Worm (Caenorhabditis elegans) whole organism, young adult: ENCODE data around the gene ZK637.14.
A peak's percentile ranks its signal among the peaks of the same experiment; 100 is the strongest.

ENCODE experiments used
- C17E4.6 ChIP-seq: fragments of 200-800 bp; sonication (Bioruptor generic); IDR thresholded peaks from 2 replicates; pipeline ENCODE4 v1.3.6; 2022; ENCODE audit warnings: missing genetic modification reagents, missing genetic modification characterization, missing compliant biosample characterization
- D2030.7 ChIP-seq: fragments of 200-800 bp; sonication (Bioruptor generic); IDR thresholded peaks from 2 replicates; pipeline ENCODE4 v1.3.6; 2022; ENCODE audit warnings: missing genetic modification reagents, missing genetic modification characterization, missing compliant biosample characterization
- F22D6.2 ChIP-seq: sonication (generic microtip); optimal IDR thresholded peaks from 2 replicates; lab custom pipeline; 2016; ENCODE audit warnings: mild to moderate bottlenecking, missing genetic modification characterization, missing compliant biosample characterization
- F37B4.10 ChIP-seq: fragments of 200-800 bp; sonication (Bioruptor generic); IDR thresholded peaks from 2 replicates; pipeline ENCODE4 v1.3.6; 2022; ENCODE audit warnings: missing genetic modification characterization, missing compliant biosample characterization
- F49E8.2 ChIP-seq: sonication (generic microtip); optimal IDR thresholded peaks from 3 replicates; lab custom pipeline; 2017; ENCODE audit warnings: missing genetic modification characterization, mild to moderate bottlenecking, missing compliant biosample characterization, antibody characterized with exemption, moderate library complexity; ENCODE audit not compliant: insufficient read depth
- F57A8.1 ChIP-seq: fragments of 200-800 bp; sonication (Bioruptor generic); optimal IDR thresholded peaks from 2 replicates; lab custom pipeline; 2018; ENCODE audit warnings: mild to moderate bottlenecking, missing genetic modification characterization, moderate library complexity, missing compliant biosample characterization
- F57C9.4 ChIP-seq: sonication (generic microtip); optimal IDR thresholded peaks from 2 replicates; lab custom pipeline; 2017; ENCODE audit warnings: mild to moderate bottlenecking, missing genetic modification characterization, missing compliant biosample characterization
- Y53F4B.3 ChIP-seq: fragments of 200-800 bp; sonication (Bioruptor generic); IDR thresholded peaks from 2 replicates; pipeline ENCODE4 v1.3.6; 2022; ENCODE audit warnings: missing genetic modification reagents, missing genetic modification characterization, missing compliant biosample characterization
- Y53G8AR.9 ChIP-seq: fragments of 200-800 bp; sonication (Bioruptor generic); conservative IDR thresholded peaks from 2 replicates; pipeline ENCODE4 v1.3.6; 2022; ENCODE audit warnings: missing genetic modification reagents, missing genetic modification characterization, missing compliant biosample characterization
- Y67H2A.10 ChIP-seq: fragments of 200-800 bp; sonication (Bioruptor generic); conservative IDR thresholded peaks from 2 replicates; pipeline ENCODE4 v1.3.6; 2022; ENCODE audit warnings: missing genetic modification reagents, missing genetic modification characterization, missing compliant biosample characterization
- Y95B8A.8 ChIP-seq: fragments of 200-800 bp; sonication (Bioruptor generic); IDR thresholded peaks from 2 replicates; pipeline ENCODE4 v1.3.6; 2022; ENCODE audit warnings: missing genetic modification reagents, missing genetic modification characterization, missing compliant biosample characterization
- ZK185.1 ChIP-seq: sonication (generic microtip); optimal IDR thresholded peaks from 2 replicates; lab custom pipeline; 2016; ENCODE audit warnings: mild to moderate bottlenecking, missing genetic modification characterization, missing compliant biosample characterization; ENCODE audit not compliant: poor library complexity, severe bottlenecking
- aptf-2 ChIP-seq: fragments of 200-800 bp; sonication (Bioruptor generic); conservative IDR thresholded peaks from 2 replicates; pipeline ENCODE4 v1.3.6; 2022; ENCODE audit warnings: missing genetic modification reagents, missing genetic modification characterization, missing compliant biosample characterization
- bed-1 ChIP-seq: fragments of 200-800 bp; sonication (Bioruptor generic); IDR thresholded peaks from 2 replicates; pipeline ENCODE4 v1.3.6; 2022; ENCODE audit warnings: missing genetic modification reagents, missing genetic modification characterization, missing compliant biosample characterization
- ccch-3 ChIP-seq: fragments of 200-800 bp; sonication (Bioruptor generic); optimal IDR thresholded peaks from 2 replicates; lab custom pipeline; 2018; ENCODE audit warnings: mild to moderate bottlenecking, missing genetic modification characterization, missing compliant biosample characterization
- cebp-1 ChIP-seq, 2 experiments: fragments of 200-800 bp in 1 of 2; sonication (Bioruptor generic) in 1 of 2; sonication (generic microtip) in 1 of 2; IDR thresholded peaks in 1 of 2; optimal IDR thresholded peaks in 1 of 2; 2 replicates each; pipeline versions ENCODE4 v1.3.6 to Lab custom; 2017 to 2022; ENCODE audit warnings: missing compliant biosample characterization in 2 of 2, missing genetic modification characterization in 2 of 2, mild to moderate bottlenecking in 1 of 2, missing genetic modification reagents in 1 of 2, moderate library complexity in 1 of 2
- ceh-100 ChIP-seq: fragments of 200-800 bp; sonication (Bioruptor generic); IDR thresholded peaks from 2 replicates; pipeline ENCODE4 v1.3.6; 2022; ENCODE audit warnings: missing genetic modification reagents, missing genetic modification characterization, missing compliant biosample characterization
- ceh-27 ChIP-seq: fragments of 200-800 bp; sonication (Bioruptor generic); optimal IDR thresholded peaks from 2 replicates; lab custom pipeline; 2018; ENCODE audit warnings: mild to moderate bottlenecking, missing genetic modification characterization, moderate library complexity, missing compliant biosample characterization
- ceh-58 ChIP-seq: fragments of 200-800 bp; sonication (Bioruptor generic); IDR thresholded peaks from 2 replicates; pipeline ENCODE4 v1.3.6; 2022; ENCODE audit warnings: missing genetic modification characterization, missing compliant biosample characterization
- ceh-79 ChIP-seq: sonication (generic microtip); optimal IDR thresholded peaks from 2 replicates; lab custom pipeline; 2017; ENCODE audit warnings: mild to moderate bottlenecking, missing genetic modification characterization, missing compliant biosample characterization
- die-1 ChIP-seq: sonication (generic microtip); optimal IDR thresholded peaks from 2 replicates; lab custom pipeline; 2016; ENCODE audit warnings: missing genotype, mild to moderate bottlenecking, missing genetic modification characterization, missing compliant biosample characterization
- dpff-1 ChIP-seq: sonication (generic microtip); optimal IDR thresholded peaks from 2 replicates; lab custom pipeline; 2017; ENCODE audit warnings: mild to moderate bottlenecking, missing genetic modification characterization, missing compliant biosample characterization
- egl-18 ChIP-seq: fragments of 200-800 bp; sonication (Bioruptor generic); IDR thresholded peaks from 2 replicates; pipeline ENCODE4 v1.3.6; 2022; ENCODE audit warnings: missing genetic modification reagents, missing genetic modification characterization, missing compliant biosample characterization
- egl-44 ChIP-seq: fragments of 200-800 bp; sonication (Bioruptor generic); IDR thresholded peaks from 2 replicates; pipeline ENCODE4 v1.3.6; 2022; ENCODE audit warnings: missing genetic modification reagents, missing genetic modification characterization, missing compliant biosample characterization
- him-1 ChIP-seq: sonication (generic microtip); optimal IDR thresholded peaks from 2 replicates; lab custom pipeline; 2016; ENCODE audit warnings: missing genotype, missing genetic modification reagents, missing genetic modification characterization, missing compliant biosample characterization
- hlh-12 ChIP-seq: sonication (generic microtip); optimal IDR thresholded peaks from 2 replicates; lab custom pipeline; 2016; ENCODE audit warnings: missing genetic modification characterization, missing compliant biosample characterization
- hmg-1.2 ChIP-seq: fragments of 200-800 bp; sonication (Bioruptor generic); IDR thresholded peaks from 2 replicates; pipeline ENCODE4 v1.3.6; 2022; ENCODE audit warnings: missing genetic modification reagents, missing genetic modification characterization, missing compliant biosample characterization
- hmg-20 ChIP-seq: fragments of 200-800 bp; sonication (Bioruptor generic); IDR thresholded peaks from 2 replicates; pipeline ENCODE4 v1.3.6; 2022; ENCODE audit warnings: missing genetic modification reagents, missing genetic modification characterization, missing compliant biosample characterization
- lag-1 ChIP-seq: fragments of 200-800 bp; sonication (Bioruptor generic); IDR thresholded peaks from 2 replicates; pipeline ENCODE4 v1.3.6; 2022; ENCODE audit warnings: missing genetic modification reagents, missing genetic modification characterization, missing compliant biosample characterization
- let-526 ChIP-seq: fragments of 200-800 bp; sonication (Bioruptor generic); IDR thresholded peaks from 2 replicates; pipeline ENCODE4 v1.3.6; 2022; ENCODE audit warnings: missing genetic modification reagents, missing genetic modification characterization, missing compliant biosample characterization
- lin-35 ChIP-seq, 3 experiments: fragments of 150-350 bp in 2 of 3; sonication (generic microtip) in 1 of 3; optimal IDR thresholded peaks; 2 replicates each; lab custom pipeline; 2014 to 2018; ENCODE audit warnings: missing biosample characterization in 3 of 3, missing genetic modification characterization in 3 of 3, missing genetic modification reagents in 3 of 3
- lsy-27 ChIP-seq: sonication (generic microtip); optimal IDR thresholded peaks from 2 replicates; lab custom pipeline; 2017; ENCODE audit warnings: missing genetic modification characterization, mild to moderate bottlenecking, missing compliant biosample characterization, antibody characterized with exemption, missing genotype, borderline replicate concordance; ENCODE audit not compliant: insufficient read depth
- madf-6 ChIP-seq: fragments of 200-800 bp; sonication (Bioruptor generic); IDR thresholded peaks from 2 replicates; pipeline ENCODE4 v1.3.6; 2022; ENCODE audit warnings: missing genetic modification reagents, missing genetic modification characterization, missing compliant biosample characterization
- mcd-1 ChIP-seq: fragments of 200-800 bp; sonication (Bioruptor generic); IDR thresholded peaks from 2 replicates; pipeline ENCODE4 v1.3.6; 2022; ENCODE audit warnings: missing genetic modification reagents, missing genetic modification characterization, missing compliant biosample characterization
- nhr-179 ChIP-seq: sonication (generic microtip); optimal IDR thresholded peaks from 2 replicates; lab custom pipeline; 2016; ENCODE audit warnings: mild to moderate bottlenecking, missing genetic modification characterization, missing compliant biosample characterization
- nhr-27 ChIP-seq: fragments of 200-800 bp; sonication (Bioruptor generic); optimal IDR thresholded peaks from 2 replicates; lab custom pipeline; 2018; ENCODE audit warnings: mild to moderate bottlenecking, missing genetic modification characterization, moderate library complexity, missing compliant biosample characterization
- nhr-80 ChIP-seq: sonication (generic microtip); optimal IDR thresholded peaks from 2 replicates; lab custom pipeline; 2016; ENCODE audit warnings: missing genetic modification characterization, missing compliant biosample characterization
- pha-4 ChIP-seq: fragments of 150-350 bp; sonication (generic microtip); optimal IDR thresholded peaks from 2 replicates; lab custom pipeline; 2014; ENCODE audit warnings: missing biosample characterization, missing genetic modification reagents, missing genetic modification characterization
- repo-1 ChIP-seq: sonication (generic microtip); optimal IDR thresholded peaks from 2 replicates; lab custom pipeline; 2017; ENCODE audit warnings: mild to moderate bottlenecking, missing genetic modification characterization, missing compliant biosample characterization
- snpc-4 ChIP-seq, 5 experiments: fragments of 150-350 bp in 1 of 5; sonication (generic microtip) in 4 of 5; optimal IDR thresholded peaks; 2 replicates each; lab custom pipeline; 2014 to 2018; ENCODE audit warnings: missing genetic modification characterization in 5 of 5, missing biosample characterization in 3 of 5, antibody characterized with exemption in 2 of 5, mild to moderate bottlenecking in 2 of 5, missing compliant biosample characterization in 2 of 5, missing genotype in 2 of 5, moderate library complexity in 2 of 5, missing genetic modification reagents in 1 of 5
- unc-62 ChIP-seq: fragments of 150-350 bp; optimal IDR thresholded peaks from 2 replicates; lab custom pipeline; 2014; ENCODE audit warnings: missing biosample characterization, missing genetic modification reagents, missing genetic modification characterization
- zfh-2 ChIP-seq: fragments of 200-800 bp; sonication (Bioruptor generic); conservative IDR thresholded peaks from 2 replicates; pipeline ENCODE4 v1.3.6; 2022; ENCODE audit warnings: missing genetic modification reagents, missing genetic modification characterization, missing compliant biosample characterization
- ztf-6 ChIP-seq: fragments of 200-800 bp; sonication (Bioruptor generic); IDR thresholded peaks from 2 replicates; pipeline ENCODE4 v1.3.6; 2022; ENCODE audit warnings: missing genetic modification reagents, missing genetic modification characterization, missing compliant biosample characterization

ZK637.14 gene

ce11 chrIII:8937571-8937970 lies 48.6 kb upstream of the ZK637.14 start (continued):
- TF ChIP-seq lag-1 = no peak
- no peak for TF ChIP-seq nhr-80 (tag; lab: Kevin White, UChicago)
- TF ChIP-seq aptf-2 (GFP tag; lab: Robert Waterston, UW) = 0 out of 2 replicates have a peak, but pooled peaks have one; percentile 32
- no peak; the same call in 1 of the 2 replicates for TF ChIP-seq Y53G8AR.9
- no peak for TF ChIP-seq ceh-58 (GFP tag; lab: Robert Waterston, UW)
- no peak for TF ChIP-seq ceh-79 (tag; lab: Kevin White, UChicago)
- TF ChIP-seq snpc-4 (GFP tag; optimal IDR thresholded peaks at IDR 0.05; lab: Kevin White, UChicago) = peak; percentile 47
- peak in 3 of 4 experiments; percentile 65 to 80 (median 66) for TF ChIP-seq snpc-4 (tag; optimal IDR thresholded peaks at IDR 0.05; lab: Kevin White, UChicago)
- 0 out of 2 replicates have a peak, but pooled peaks have one; percentile 73 for TF ChIP-seq bed-1
- TF ChIP-seq dpff-1 (tag; lab: Kevin White, UChicago) = no peak
- TF ChIP-seq lin-35 (GFP tag; optimal IDR thresholded peaks at IDR 0.05; lab: Kevin White, UChicago) = peak in 1 of 3 experiments; percentile 61
- TF ChIP-seq unc-62 (GFP tag; lab: Kevin White, UChicago) = no peak
- TF ChIP-seq D2030.7 (GFP tag; lab: Robert Waterston, UW) = peak; percentile 80
- peak; percentile 77 for TF ChIP-seq ceh-27 (GFP tag; lab: Kevin White, UChicago)
- TF ChIP-seq ccch-3 (GFP tag; lab: Kevin White, UChicago) = no peak
- TF ChIP-seq ZK185.1 = peak; percentile 81
- TF ChIP-seq hmg-1.2 (GFP tag; lab: Robert Waterston, UW) = peak; percentile 70
- no peak; the same call in 1 of the 2 replicates for TF ChIP-seq ztf-6 (GFP tag; lab: Robert Waterston, UW)
- TF ChIP-seq mcd-1 (GFP tag; lab: Robert Waterston, UW) = no peak
- 0 out of 2 replicates have a peak, but pooled peaks have one; percentile 47 for TF ChIP-seq cebp-1 (GFP tag; IDR thresholded peaks at IDR 0.05; lab: Robert Waterston, UW)
- TF ChIP-seq cebp-1 (tag; optimal IDR thresholded peaks at IDR 0.05; lab: Kevin White, UChicago) = no peak
- TF ChIP-seq madf-6 (GFP tag; lab: Robert Waterston, UW) = no peak
- 0 out of 2 replicates have a peak, but pooled peaks have one; percentile 23 for TF ChIP-seq C17E4.6 (GFP tag; lab: Robert Waterston, UW)
- peak; percentile 27 for TF ChIP-seq nhr-27
- no peak for TF ChIP-seq repo-1 (tag; lab: Kevin White, UChicago)
- peak; percentile 58 for TF ChIP-seq F49E8.2
- peak; percentile 65 for TF ChIP-seq ceh-100 (GFP tag; lab: Robert Waterston, UW)
- no peak for TF ChIP-seq lsy-27 (tag; lab: Kevin White, UChicago)
- TF ChIP-seq F22D6.2 (tag; lab: Kevin White, UChicago) = peak; percentile 36
- no peak for TF ChIP-seq egl-18
- peak; percentile 97 for TF ChIP-seq him-1 (tag; lab: Kevin White, UChicago)
- TF ChIP-seq pha-4 (tag; lab: Kevin White, UChicago) = no peak
- TF ChIP-seq hlh-12 (tag; lab: Kevin White, UChicago) = no peak
- TF ChIP-seq nhr-179 (tag; lab: Kevin White, UChicago) = peak; percentile 33
- TF ChIP-seq Y53F4B.3 = no peak; the same call in 1 of the 2 replicates
- TF ChIP-seq zfh-2 (GFP tag; lab: Robert Waterston, UW) = no peak
- peak; percentile 73 for TF ChIP-seq F57A8.1 (GFP tag; lab: Kevin White, UChicago)
- peak; percentile 92 for TF ChIP-seq die-1 (tag; lab: Kevin White, UChicago)
- 0 out of 2 replicates have a peak, but pooled peaks have one; percentile 37 for TF ChIP-seq egl-44 (GFP tag; lab: Robert Waterston, UW)
- TF ChIP-seq F37B4.10 (GFP tag; lab: Robert Waterston, UW) = no peak
- no peak for TF ChIP-seq Y67H2A.10
- peak; percentile 68; the same call in 1 of the 2 replicates for TF ChIP-seq let-526 (GFP tag; lab: Robert Waterston, UW)
- TF ChIP-seq F57C9.4 (tag; lab: Kevin White, UChicago) = peak; percentile 46
- peak; percentile 50; the same call in 1 of the 2 replicates for TF ChIP-seq hmg-20 (GFP tag; lab: Robert Waterston, UW)
- 0 out of 2 replicates have a peak, but pooled peaks have one; percentile 55 for TF ChIP-seq Y95B8A.8 (GFP tag; lab: Robert Waterston, UW)
